Worm (Caenorhabditis elegans) whole organism, L4/young adult: ENCODE measurements around the gene chl-1.

Experiments used
- W03F9.2 ChIP-seq: fragments of 150-350 bp; optimal IDR thresholded peaks from 2 replicates; lab custom pipeline; 2014; ENCODE audit warnings: missing biosample characterization, missing genetic modification characterization
- dao-5 ChIP-seq: sonication (generic microtip); optimal IDR thresholded peaks from 2 replicates; lab custom pipeline; 2016; ENCODE audit warnings: missing genotype, missing genetic modification characterization, moderate library complexity, missing compliant biosample characterization
- him-1 ChIP-seq: sonication (generic microtip); optimal IDR thresholded peaks from 2 replicates; lab custom pipeline; 2016; ENCODE audit warnings: missing genotype, missing genetic modification reagents, missing genetic modification characterization, missing compliant biosample characterization

The chl-1 gene

DNA sequence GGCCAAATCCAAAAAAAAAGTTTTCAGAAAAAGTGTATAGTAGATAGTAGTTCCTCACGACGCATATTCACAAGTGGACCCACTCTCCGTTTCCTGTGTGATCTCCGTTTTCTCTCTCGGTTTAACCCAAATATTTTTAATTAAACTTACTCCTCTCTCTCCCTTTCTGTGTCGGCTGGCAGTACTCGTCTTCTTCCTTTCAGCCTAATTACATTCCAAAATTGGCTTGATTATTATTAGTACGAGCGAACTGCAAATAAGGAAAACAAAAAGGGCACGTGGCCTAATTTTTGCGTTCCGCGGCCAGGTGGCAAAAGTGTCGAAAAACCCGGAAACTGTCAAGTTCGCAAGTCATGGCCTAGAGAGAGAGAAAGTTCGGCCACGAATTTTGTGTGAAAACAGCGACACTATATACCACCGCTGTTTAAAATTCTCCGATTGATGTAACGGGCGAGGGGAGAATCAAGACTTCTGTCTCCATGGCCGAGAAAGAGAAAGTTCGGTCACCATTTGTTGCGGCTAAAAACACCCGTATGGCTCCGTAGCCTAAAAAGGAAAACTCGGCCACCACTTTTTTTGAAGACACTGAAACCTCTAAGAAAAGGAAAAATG is 8.0 kb downstream of the chl-1 start:
- TF ChIP-seq W03F9.2 (no peak), him-1 (tag; lab: Kevin White, UChicago) (no peak), dao-5 (tag; lab: Kevin White, UChicago) (no peak)

DNA sequence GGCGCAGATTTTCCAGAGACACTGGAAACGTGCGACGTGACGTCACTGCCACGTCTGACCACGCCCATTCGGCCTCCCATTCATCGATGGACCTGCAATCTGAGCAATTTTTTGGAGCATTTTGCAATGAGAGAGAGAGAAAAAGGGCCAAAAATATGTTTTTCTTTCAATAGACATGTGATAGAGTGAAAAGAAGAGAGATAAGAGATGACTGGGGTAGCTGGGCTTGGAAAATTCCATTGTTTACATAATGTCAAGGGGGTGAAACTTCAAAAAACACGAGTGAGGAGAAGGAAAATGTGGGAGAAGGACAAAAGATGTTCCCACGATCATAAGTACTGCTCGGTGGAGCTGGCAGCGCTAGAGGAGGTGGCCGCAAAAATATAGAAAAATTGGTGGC is 9.1 kb downstream of the chl-1 start, which contains the start of gene M03C11.1:
M03C11.1 (minus strand) TSS at position 101 of the 400 bp plus-strand sequence.
- no peak for TF ChIP-seq W03F9.2
- no peak for TF ChIP-seq him-1 (tag; lab: Kevin White, UChicago)
- TF ChIP-seq dao-5 (tag; lab: Kevin White, UChicago), result no peak

DNA sequence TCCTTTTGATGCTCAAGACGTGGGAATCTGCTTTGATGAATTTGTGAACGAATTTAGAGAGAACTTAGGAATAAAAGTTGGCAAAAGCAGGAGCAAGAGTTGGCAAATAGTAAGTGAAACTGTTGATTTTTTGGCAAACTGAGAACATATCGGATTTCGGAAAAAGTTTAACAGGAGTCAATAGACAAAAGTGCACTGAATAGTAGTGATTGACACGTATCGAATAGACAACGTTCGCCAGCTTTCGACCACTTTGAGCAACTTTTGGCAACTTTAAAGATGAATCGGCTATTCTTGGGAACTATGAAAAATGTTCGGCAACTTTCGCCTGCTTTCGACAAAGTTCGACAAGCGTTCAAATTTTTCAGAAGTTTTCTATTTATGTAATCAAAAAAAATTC is 13.4 kb downstream of the chl-1 start, which contains the start of gene M03C11.9:
M03C11.9 (minus strand) TSS at position 101 of the 400 bp plus-strand sequence.
- no peak for TF ChIP-seq him-1 (tag; lab: Kevin White, UChicago)
- TF ChIP-seq dao-5 (tag; lab: Kevin White, UChicago), result no peak
- no peak for TF ChIP-seq W03F9.2

DNA sequence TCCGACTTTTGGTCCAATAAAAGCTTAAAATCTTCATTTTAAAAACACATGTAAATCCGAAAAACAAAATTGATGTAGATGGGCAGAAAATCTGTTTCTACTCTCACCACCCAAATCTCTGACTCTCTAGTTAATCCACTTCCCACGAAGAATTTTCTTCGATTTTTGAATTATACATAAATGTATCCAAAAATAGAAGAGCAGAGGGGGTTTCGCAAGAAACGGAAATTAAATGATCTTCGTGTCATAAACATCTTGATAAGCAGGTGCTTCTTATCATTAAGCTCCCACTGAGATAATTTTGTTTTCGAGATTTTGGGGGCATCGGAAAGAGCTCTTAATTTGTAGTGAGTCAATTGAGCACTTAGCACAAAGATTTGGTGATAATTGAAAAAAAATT is 15.4 kb downstream of the chl-1 start:
- TF ChIP-seq him-1 (tag; lab: Kevin White, UChicago), result no peak
- no peak for TF ChIP-seq W03F9.2
- TF ChIP-seq dao-5 (tag; lab: Kevin White, UChicago), result no peak

DNA sequence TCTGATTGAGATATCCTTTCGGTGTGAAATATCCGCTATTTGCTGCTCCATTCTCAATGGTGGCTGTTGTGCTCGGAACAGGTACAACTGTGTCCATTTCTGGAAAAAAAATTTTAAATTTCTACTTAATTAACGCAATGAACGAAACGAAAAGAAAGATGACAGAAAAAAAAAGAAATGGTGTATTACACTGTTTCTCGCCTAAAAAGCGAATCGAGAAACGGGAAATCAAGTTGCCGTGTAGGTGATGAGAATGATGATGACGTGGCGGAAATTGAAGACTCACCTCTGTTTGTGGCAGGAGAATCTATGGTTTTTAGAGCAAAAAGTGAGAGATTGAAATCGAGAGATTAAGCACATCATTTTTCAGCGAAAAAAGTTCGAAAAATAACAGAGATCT is 18.6 kb downstream of the chl-1 start, which contains the start of gene C38H2.3:
C38H2.3 (minus strand) TSS at position 101 of the 400 bp plus-strand sequence.
- TF ChIP-seq him-1 (tag; lab: Kevin White, UChicago) (no peak), W03F9.2 (no peak), dao-5 (tag; lab: Kevin White, UChicago) (no peak)

DNA sequence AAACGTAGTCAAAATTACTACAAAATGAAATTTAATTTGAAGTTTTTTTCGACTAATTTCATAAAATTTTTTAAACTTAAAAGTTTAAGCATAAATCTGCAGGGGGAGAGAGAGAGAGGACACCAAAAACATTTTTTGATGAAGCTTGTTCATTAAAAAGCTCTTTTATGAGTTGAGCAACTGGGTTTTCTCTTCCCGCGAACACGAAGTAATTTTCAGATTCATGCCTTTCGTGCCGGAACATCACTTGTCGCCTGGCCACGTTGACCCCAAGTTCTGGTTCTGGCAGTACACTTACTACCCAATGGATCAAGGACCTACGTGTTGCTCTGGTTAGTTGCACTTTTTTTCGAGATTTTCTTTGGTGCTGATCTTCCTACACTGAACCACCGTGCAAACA is 21.2 kb downstream of the chl-1 start:
- no peak for TF ChIP-seq W03F9.2
- TF ChIP-seq dao-5 (tag; lab: Kevin White, UChicago), result no peak
- no peak for TF ChIP-seq him-1 (tag; lab: Kevin White, UChicago)

DNA sequence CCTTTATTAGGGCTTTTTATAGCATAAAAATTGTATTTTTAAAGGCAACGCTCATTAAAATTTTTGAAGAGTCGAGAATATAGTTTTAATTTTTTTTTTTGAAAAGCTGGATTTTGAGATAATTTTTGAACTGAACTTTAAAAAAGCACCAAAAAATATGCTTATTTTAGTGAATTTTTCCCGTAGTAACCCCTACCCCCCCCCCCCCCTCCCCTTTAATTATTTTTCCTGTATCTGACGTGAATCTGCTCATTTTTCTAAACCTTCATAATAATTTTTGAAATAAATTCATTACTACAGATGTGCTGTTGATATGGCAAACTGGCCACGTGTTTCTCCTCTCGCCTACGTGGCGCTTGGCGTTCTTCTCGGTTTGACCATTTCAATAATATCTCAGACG is 23.6 kb downstream of the chl-1 start, which contains the start of gene C38H2.2:
C38H2.2 (plus strand) TSS at position 301 of the 400 bp plus-strand sequence.
- no peak for TF ChIP-seq dao-5 (tag; lab: Kevin White, UChicago)
- no peak for TF ChIP-seq him-1 (tag; lab: Kevin White, UChicago)
- TF ChIP-seq W03F9.2, result no peak

DNA sequence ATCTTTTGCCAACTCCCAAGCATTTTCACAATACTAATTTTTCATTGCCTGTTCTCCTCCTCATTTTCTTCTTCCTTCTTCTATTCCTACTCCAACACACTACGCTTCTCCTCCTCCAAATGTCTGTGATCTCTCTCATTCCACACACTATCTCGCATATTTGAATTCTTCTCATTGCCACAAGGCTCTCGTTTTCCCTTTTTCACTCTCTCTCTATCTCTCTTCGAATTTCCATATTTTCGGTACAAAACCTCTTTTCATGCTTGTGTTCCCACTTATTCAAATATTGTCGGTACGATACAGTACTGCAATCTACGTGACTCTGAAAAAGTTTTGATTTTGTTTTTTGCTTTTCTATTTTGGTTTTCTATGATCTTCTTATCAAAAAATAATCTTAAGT is 24.4 kb downstream of the chl-1 start:
- no peak for TF ChIP-seq dao-5 (tag; lab: Kevin White, UChicago)

DNA sequence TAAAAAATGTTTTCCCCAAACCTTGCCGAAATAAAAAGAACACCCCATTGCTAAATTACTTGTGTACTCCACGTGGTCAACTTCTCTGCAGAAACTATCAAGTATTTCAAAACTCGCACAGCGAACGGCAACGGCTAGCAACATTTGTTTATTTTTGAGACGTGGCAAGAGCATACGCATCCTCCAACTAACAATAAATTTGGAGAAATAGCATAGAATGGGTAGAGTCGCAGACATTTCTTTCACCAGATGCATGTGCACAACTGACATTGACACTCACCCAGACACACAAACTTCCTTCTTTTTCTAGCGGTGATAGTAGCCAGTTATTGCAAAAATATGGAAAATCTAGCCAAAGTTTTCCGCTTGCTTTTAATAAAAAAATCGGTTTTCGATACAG is 25.4 kb downstream of the chl-1 start:
- TF ChIP-seq him-1 (tag; lab: Kevin White, UChicago), result no peak
- TF ChIP-seq W03F9.2, result no peak
- no peak for TF ChIP-seq dao-5 (tag; lab: Kevin White, UChicago)

DNA sequence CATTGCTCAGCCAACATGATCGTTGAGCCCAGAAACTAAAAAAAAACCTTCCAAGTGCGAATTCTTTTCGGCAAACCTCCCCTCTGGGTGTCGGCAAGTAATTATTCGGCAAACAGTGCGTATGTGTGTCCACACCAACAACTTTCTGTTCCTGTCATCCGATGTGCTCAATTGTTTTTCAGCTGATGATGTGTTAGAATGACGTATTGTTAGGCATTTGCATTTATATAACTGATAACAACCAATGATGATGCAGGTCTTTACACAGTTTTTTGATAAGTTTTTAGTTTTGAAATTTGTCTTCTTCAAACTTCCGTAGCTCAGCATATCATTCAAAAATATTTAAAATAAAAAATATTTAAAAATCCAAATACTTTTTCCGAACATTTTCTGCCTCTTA is 26.1 kb downstream of the chl-1 start:
- TF ChIP-seq dao-5 (tag; lab: Kevin White, UChicago) (no peak), W03F9.2 (no peak), him-1 (tag; lab: Kevin White, UChicago) (no peak)

DNA sequence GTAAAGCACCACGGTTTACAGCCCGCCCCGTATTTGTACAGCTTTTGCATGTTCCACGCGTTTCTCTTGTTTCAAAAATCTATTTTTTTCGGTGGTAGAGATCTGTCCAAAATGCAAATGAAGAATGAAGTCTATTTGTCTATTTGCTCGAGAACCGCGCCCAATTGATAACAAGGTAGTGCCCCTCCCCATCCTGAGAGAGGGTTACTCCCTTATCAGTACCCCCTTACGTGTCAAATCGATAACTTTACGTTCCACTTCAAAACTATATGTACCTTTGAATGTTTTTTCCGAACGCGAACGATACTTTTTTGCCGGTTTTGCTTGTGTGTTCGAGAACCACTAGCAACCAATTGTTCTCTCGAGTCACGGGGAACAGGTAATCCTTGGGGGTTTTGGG is 29.0 kb downstream of the chl-1 start:
- TF ChIP-seq dao-5 (tag; lab: Kevin White, UChicago), result no peak
- no peak for TF ChIP-seq W03F9.2
- TF ChIP-seq him-1 (tag; lab: Kevin White, UChicago), result no peak

DNA sequence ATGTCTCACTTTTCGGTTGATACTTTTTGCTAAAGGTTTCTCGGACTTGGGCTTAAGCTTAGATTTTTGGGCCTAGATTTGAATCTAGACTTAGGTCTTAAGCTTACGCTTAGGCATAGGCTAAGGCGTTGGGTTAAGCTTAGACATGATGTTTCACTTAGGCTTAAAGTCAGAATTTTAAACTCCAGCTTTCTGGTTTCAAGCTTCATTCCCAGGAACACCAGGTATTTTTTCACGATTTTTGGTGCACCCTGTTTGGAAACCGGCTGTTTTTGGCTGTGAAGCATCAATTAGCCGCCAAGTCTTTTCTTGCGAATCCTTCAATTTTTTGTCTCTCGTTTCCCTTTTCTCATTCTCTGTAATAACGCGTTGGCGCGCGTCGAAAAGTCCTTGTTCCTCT is 31.2 kb downstream of the chl-1 start:
- TF ChIP-seq dao-5 (tag; lab: Kevin White, UChicago), result no peak
- no peak for TF ChIP-seq W03F9.2
- TF ChIP-seq him-1 (tag; lab: Kevin White, UChicago), result no peak

DNA sequence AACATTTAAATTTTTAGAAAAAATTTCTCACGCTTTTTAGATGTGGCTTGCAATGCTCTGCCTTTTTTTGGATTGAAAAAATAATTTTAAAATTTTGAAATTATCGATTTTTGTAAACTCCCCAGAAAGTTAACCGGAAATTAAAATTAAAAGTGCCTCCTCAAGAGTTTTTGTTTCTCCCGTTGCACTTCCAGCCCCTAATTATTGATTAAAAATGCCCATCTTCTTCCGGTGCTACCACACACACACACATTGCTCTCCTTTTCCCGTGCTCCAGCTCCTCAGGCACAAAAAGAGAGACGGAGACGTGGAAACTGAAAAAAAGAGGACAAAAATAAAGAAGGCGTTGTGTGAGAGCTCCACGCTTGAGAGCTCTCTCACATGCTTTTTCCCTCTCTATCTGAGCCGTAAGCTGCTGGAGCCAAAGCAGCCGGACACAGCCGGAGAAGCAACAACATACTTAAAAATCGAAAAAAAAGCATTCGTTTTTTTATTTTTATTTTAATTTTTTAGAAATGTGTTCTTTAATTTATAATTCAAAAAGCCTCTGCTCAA is 37.6 kb downstream of the chl-1 start:
- TF ChIP-seq dao-5 (tag; lab: Kevin White, UChicago) (no peak), W03F9.2 (no peak), him-1 (tag; lab: Kevin White, UChicago) (no peak)

DNA sequence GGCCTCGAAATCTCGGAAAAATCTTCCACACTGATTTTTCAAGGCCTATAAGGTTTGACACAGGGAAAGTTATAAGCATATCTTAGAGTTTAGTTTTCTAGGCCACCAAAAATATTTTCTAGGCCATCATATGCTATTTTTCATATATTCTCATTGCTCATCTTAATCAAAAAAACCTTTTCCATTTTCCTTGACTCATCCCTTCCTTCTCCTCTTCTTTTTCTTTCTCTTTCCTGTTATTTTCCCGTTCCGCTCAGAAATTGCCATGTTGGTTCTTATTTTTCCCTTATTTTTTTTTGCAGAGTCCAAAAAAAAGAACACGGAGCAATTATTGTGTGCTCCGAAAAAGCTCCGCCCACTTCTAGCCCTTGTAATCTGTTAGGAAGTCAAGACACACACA is 40.4 kb downstream of the chl-1 start, which contains the start of gene tbc-8:
tbc-8 (plus strand) TSS at position 301 of the 400 bp plus-strand sequence.
- TF ChIP-seq dao-5 (tag; lab: Kevin White, UChicago) (no peak), him-1 (tag; lab: Kevin White, UChicago) (no peak), W03F9.2 (no peak)

DNA sequence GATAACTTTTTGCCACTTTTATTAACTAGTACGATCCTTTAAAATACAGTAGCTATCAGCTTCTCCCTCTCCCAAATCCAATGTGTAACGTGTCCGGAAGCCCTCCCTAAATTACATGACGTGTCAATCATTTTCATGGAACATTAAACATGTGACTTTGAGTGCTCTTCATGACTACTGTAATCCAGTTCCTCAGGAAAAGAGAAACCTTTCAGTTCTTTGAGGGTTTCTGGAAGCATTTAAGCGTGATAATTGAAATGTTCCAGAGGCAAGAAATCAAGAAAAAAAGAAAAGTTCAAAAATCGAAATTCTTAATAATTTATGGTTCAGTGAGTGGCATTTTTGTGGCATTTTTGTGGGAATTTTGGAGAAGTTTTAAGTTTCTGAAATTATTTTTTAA is 42.1 kb downstream of the chl-1 start:
- no peak for TF ChIP-seq him-1 (tag; lab: Kevin White, UChicago)
- TF ChIP-seq W03F9.2, result no peak
- TF ChIP-seq dao-5 (tag; lab: Kevin White, UChicago), result no peak
